Fruit fly (Drosophila melanogaster) whole organism, embryonic: ENCODE measurements around the gene PpD6.
A peak's percentile ranks its signal among the peaks of the same experiment; 100 is the strongest.

Experiments used
- Abd-B ChIP-seq: fragments of 200-800 bp; sonication (Bioruptor generic); optimal IDR thresholded peaks from 2 replicates; lab custom pipeline; 2018; ENCODE audit warnings: missing biosample characterization, mild to moderate bottlenecking, missing genetic modification characterization, moderate library complexity
- C15 ChIP-seq: fragments of 200-800 bp; sonication (Bioruptor generic); IDR thresholded peaks from 3 replicates; pipeline ENCODE4 v1.3.6; 2022; ENCODE audit warnings: missing biosample characterization, missing genetic modification characterization
- CG10654 ChIP-seq: fragments of 200-800 bp; sonication (Bioruptor generic); optimal IDR thresholded peaks from 2 replicates; lab custom pipeline; 2016; ENCODE audit warnings: missing biosample characterization, missing genetic modification characterization
- CG14710 ChIP-seq: fragments of 200-800 bp; sonication (Bioruptor generic); optimal IDR thresholded peaks from 3 replicates; lab custom pipeline; 2019; ENCODE audit warnings: missing biosample characterization, mild to moderate bottlenecking, missing genetic modification characterization, moderate library complexity
- CG1529 ChIP-seq: fragments of 200-800 bp; sonication (Bioruptor generic); optimal IDR thresholded peaks from 3 replicates; lab custom pipeline; 2018; ENCODE audit warnings: missing biosample characterization, missing genetic modification characterization
- CG1647 ChIP-seq: fragments of 200-800 bp; sonication (Bioruptor generic); optimal IDR thresholded peaks from 3 replicates; lab custom pipeline; 2016; ENCODE audit warnings: missing biosample characterization, missing genetic modification characterization
- CG16815 ChIP-seq: fragments of 200-800 bp; sonication (Bioruptor generic); optimal IDR thresholded peaks from 3 replicates; lab custom pipeline; 2017; ENCODE audit warnings: missing biosample characterization, mild to moderate bottlenecking, missing genetic modification characterization
- CG17328 ChIP-seq: fragments of 200-800 bp; sonication (Bioruptor generic); IDR thresholded peaks from 2 replicates; pipeline ENCODE4 v1.3.6; 2022; ENCODE audit warnings: missing biosample characterization, missing genetic modification characterization
- CG17568 ChIP-seq: fragments of 200-800 bp; sonication (Bioruptor generic); optimal IDR thresholded peaks from 2 replicates; lab custom pipeline; 2018; ENCODE audit warnings: missing biosample characterization, mild to moderate bottlenecking, missing genetic modification characterization, moderate library complexity
- CG1792 ChIP-seq: fragments of 200-800 bp; sonication (Bioruptor generic); optimal IDR thresholded peaks from 2 replicates; lab custom pipeline; 2016; ENCODE audit warnings: missing biosample characterization, missing genetic modification characterization
- CG1832 ChIP-seq: fragments of 200-800 bp; sonication (Bioruptor generic); optimal IDR thresholded peaks from 2 replicates; lab custom pipeline; 2017; ENCODE audit warnings: missing biosample characterization, mild to moderate bottlenecking, missing genetic modification characterization, inconsistent platforms
- CG18764 ChIP-seq: fragments of 200-800 bp; sonication (Bioruptor generic); optimal IDR thresholded peaks from 3 replicates; lab custom pipeline; 2016; ENCODE audit warnings: missing biosample characterization, missing genetic modification characterization
- CG2199 ChIP-seq: fragments of 200-800 bp; sonication (Bioruptor generic); IDR thresholded peaks from 3 replicates; pipeline ENCODE4 v1.3.6; 2022; ENCODE audit warnings: missing biosample characterization, missing genetic modification characterization
- CG4282 ChIP-seq: fragments of 200-800 bp; sonication (Bioruptor generic); optimal IDR thresholded peaks from 2 replicates; lab custom pipeline; 2016; ENCODE audit warnings: missing biosample characterization, missing genetic modification characterization
- CG4404 ChIP-seq: fragments of 200-800 bp; sonication (Bioruptor generic); IDR thresholded peaks from 2 replicates; pipeline ENCODE4 v1.3.6; 2022; ENCODE audit warnings: missing biosample characterization, missing genetic modification characterization
- CG6813 ChIP-seq: fragments of 200-800 bp; sonication (Bioruptor generic); optimal IDR thresholded peaks from 2 replicates; lab custom pipeline; 2017; ENCODE audit warnings: missing biosample characterization, missing genetic modification characterization, mild to moderate bottlenecking, moderate library complexity, missing genetic modification reagents
- Dbx ChIP-seq: fragments of 200-800 bp; sonication (Bioruptor generic); IDR thresholded peaks from 3 replicates; pipeline ENCODE4 v1.3.6; 2022; ENCODE audit warnings: missing biosample characterization, missing genetic modification characterization
- Doc2 ChIP-seq: fragments of 200-800 bp; sonication (Bioruptor generic); IDR thresholded peaks from 2 replicates; pipeline ENCODE4 v1.3.6; 2022; ENCODE audit warnings: missing biosample characterization, missing genetic modification characterization
- Drgx ChIP-seq: fragments of 200-800 bp; sonication (Bioruptor generic); IDR thresholded peaks from 2 replicates; pipeline ENCODE4 v1.3.6; 2022; ENCODE audit warnings: missing biosample characterization, missing genetic modification characterization
- Ets65A ChIP-seq: fragments of 200-800 bp; sonication (Bioruptor generic); peaks from one replicate; lab custom pipeline; 2016; ENCODE audit warnings: missing biosample characterization, missing genetic modification characterization
- H2.0 ChIP-seq: fragments of 200-800 bp; sonication (Bioruptor generic); IDR thresholded peaks from 2 replicates; pipeline ENCODE4 v1.3.6; 2022; ENCODE audit warnings: missing biosample characterization, missing genetic modification characterization
- Hmx ChIP-seq: fragments of 200-800 bp; sonication (Bioruptor generic); optimal IDR thresholded peaks from 2 replicates; lab custom pipeline; 2016; ENCODE audit warnings: missing biosample characterization, missing genetic modification characterization
- Lim3 ChIP-seq: fragments of 200-800 bp; sonication (Bioruptor generic); IDR thresholded peaks from 2 replicates; pipeline ENCODE4 v1.3.6; 2022; ENCODE audit warnings: missing biosample characterization, missing genetic modification characterization
- Med ChIP-seq: fragments of 200-800 bp; sonication (Bioruptor generic); peaks from one replicate; lab custom pipeline; 2016; ENCODE audit warnings: missing biosample characterization, missing genetic modification characterization, mild to moderate bottlenecking, inconsistent platforms, moderate library complexity
- Nf-YB ChIP-seq: fragments of 200-800 bp; sonication (Bioruptor generic); optimal IDR thresholded peaks from 3 replicates; lab custom pipeline; 2019; ENCODE audit warnings: missing biosample characterization, mild to moderate bottlenecking, missing genetic modification characterization, moderate library complexity
- NfI ChIP-seq: fragments of 200-800 bp; sonication (Bioruptor generic); optimal IDR thresholded peaks from 3 replicates; lab custom pipeline; 2018; ENCODE audit warnings: missing biosample characterization, mild to moderate bottlenecking, missing genetic modification characterization, moderate library complexity
- Oli ChIP-seq: fragments of 200-800 bp; sonication (Bioruptor generic); optimal IDR thresholded peaks from 2 replicates; lab custom pipeline; 2018; ENCODE audit warnings: missing biosample characterization, mild to moderate bottlenecking, missing genetic modification characterization, moderate library complexity
- Pdp1 ChIP-seq, 2 experiments: fragments of 200-800 bp; sonication (Bioruptor generic); optimal IDR thresholded peaks; 3 replicates each; lab custom pipeline; 2016; ENCODE audit warnings: missing biosample characterization in 2 of 2, missing genetic modification characterization in 2 of 2, mild to moderate bottlenecking in 1 of 2, moderate library complexity in 1 of 2
- Poxn ChIP-seq: fragments of 200-800 bp; sonication (Bioruptor generic); IDR thresholded peaks from 2 replicates; pipeline ENCODE4 v1.3.6; 2022; ENCODE audit warnings: missing biosample characterization, missing genetic modification characterization
- Sox100B ChIP-seq: fragments of 200-800 bp; sonication (Bioruptor generic); optimal IDR thresholded peaks from 3 replicates; lab custom pipeline; 2018; ENCODE audit warnings: missing biosample characterization, mild to moderate bottlenecking, missing genetic modification characterization
- Taf1 ChIP-seq: fragments of 200-800 bp; sonication (Bioruptor generic); IDR thresholded peaks from 2 replicates; pipeline ENCODE4 v1.3.6; 2022; ENCODE audit warnings: missing biosample characterization, missing genetic modification characterization
- amos ChIP-seq: fragments of 200-800 bp; sonication (Bioruptor generic); IDR thresholded peaks from 2 replicates; pipeline ENCODE4 v1.3.6; 2022; ENCODE audit warnings: missing biosample characterization, missing genetic modification characterization; ENCODE audit not compliant: partially characterized antibody
- bcd ChIP-seq: fragments of 200-800 bp; sonication (Bioruptor generic); optimal IDR thresholded peaks from 2 replicates; lab custom pipeline; 2017; ENCODE audit warnings: missing biosample characterization, mild to moderate bottlenecking, missing genetic modification characterization
- bsh ChIP-seq, 2 experiments: fragments of 200-800 bp; sonication (Bioruptor generic); optimal IDR thresholded peaks; 2 replicates each; lab custom pipeline; 2017 to 2018; ENCODE audit warnings: mild to moderate bottlenecking in 2 of 2, missing biosample characterization in 2 of 2, missing genetic modification characterization in 2 of 2, moderate library complexity in 1 of 2
- cas ChIP-seq: fragments of 200-800 bp; sonication (Bioruptor generic); IDR thresholded peaks from 2 replicates; pipeline ENCODE4 v1.3.6; 2022; ENCODE audit warnings: missing biosample characterization, missing genetic modification characterization
- chif ChIP-seq, 2 experiments: fragments of 200-800 bp; sonication (Bioruptor generic); optimal IDR thresholded peaks; 3 replicates each; lab custom pipeline; 2016; ENCODE audit warnings: missing biosample characterization in 2 of 2, missing genetic modification characterization in 2 of 2
- chn ChIP-seq: fragments of 200-800 bp; sonication (Bioruptor generic); optimal IDR thresholded peaks from 2 replicates; lab custom pipeline; 2016; ENCODE audit warnings: missing biosample characterization, missing genetic modification characterization
- dimm ChIP-seq: fragments of 200-800 bp; sonication (Bioruptor generic); IDR thresholded peaks from 2 replicates; pipeline ENCODE4 v1.3.6; 2022; ENCODE audit warnings: missing biosample characterization, missing genetic modification characterization
- eyg ChIP-seq: fragments of 200-800 bp; sonication (Bioruptor generic); optimal IDR thresholded peaks from 3 replicates; lab custom pipeline; 2016; ENCODE audit warnings: missing biosample characterization, missing genetic modification characterization
- gt ChIP-seq: fragments of 200-800 bp; sonication (Bioruptor generic); IDR thresholded peaks from 2 replicates; pipeline ENCODE4 v1.3.6; 2022; ENCODE audit warnings: missing biosample characterization, missing genetic modification characterization
- inv ChIP-seq: fragments of 200-800 bp; sonication (Bioruptor generic); IDR thresholded peaks from 2 replicates; pipeline ENCODE4 v1.3.6; 2022; ENCODE audit warnings: missing biosample characterization, missing genetic modification characterization; ENCODE audit not compliant: partially characterized antibody
- jigr1 ChIP-seq: fragments of 200-800 bp; sonication (Bioruptor generic); IDR thresholded peaks from 3 replicates; pipeline ENCODE4 v1.3.6; 2022; ENCODE audit warnings: missing biosample characterization, missing genetic modification characterization
- lab ChIP-seq: fragments of 200-800 bp; sonication (Bioruptor generic); optimal IDR thresholded peaks from 3 replicates; lab custom pipeline; 2017; ENCODE audit warnings: missing biosample characterization, missing genetic modification characterization, mild to moderate bottlenecking, moderate library complexity, missing genetic modification reagents
- mirr ChIP-seq: fragments of 200-800 bp; sonication (Bioruptor generic); optimal IDR thresholded peaks from 3 replicates; lab custom pipeline; 2018; ENCODE audit warnings: missing biosample characterization, mild to moderate bottlenecking, missing genetic modification characterization
- phol ChIP-seq: fragments of 200-800 bp; sonication (Bioruptor generic); optimal IDR thresholded peaks from 3 replicates; lab custom pipeline; 2018; ENCODE audit warnings: missing biosample characterization, mild to moderate bottlenecking, missing genetic modification characterization, moderate library complexity
- pita ChIP-seq: fragments of 200-800 bp; sonication (Bioruptor generic); optimal IDR thresholded peaks from 2 replicates; lab custom pipeline; 2017; ENCODE audit warnings: missing biosample characterization, mild to moderate bottlenecking, missing genetic modification characterization
- pzg ChIP-seq: fragments of 200-800 bp; sonication (Bioruptor generic); optimal IDR thresholded peaks from 3 replicates; lab custom pipeline; 2018; ENCODE audit warnings: missing biosample characterization, mild to moderate bottlenecking, missing genetic modification characterization, moderate library complexity
- seq ChIP-seq: fragments of 200-800 bp; sonication (Bioruptor generic); IDR thresholded peaks from 2 replicates; pipeline ENCODE4 v1.3.6; 2022; ENCODE audit warnings: missing biosample characterization, missing genetic modification characterization
- sisA ChIP-seq: fragments of 200-800 bp; sonication (Bioruptor generic); IDR thresholded peaks from 2 replicates; pipeline ENCODE4 v1.3.6; 2022; ENCODE audit warnings: missing biosample characterization, missing genetic modification characterization
- slou ChIP-seq: fragments of 200-800 bp; sonication (Bioruptor generic); optimal IDR thresholded peaks from 3 replicates; lab custom pipeline; 2016; ENCODE audit warnings: missing biosample characterization, missing genetic modification characterization

Gene PpD6

dm6 chr2L:3158260-3159072 lies 49.0 kb downstream of the PpD6 start (continued):
- TF ChIP-seq slou: no peak
- 0 out of 3 replicates have a peak, but pooled peaks have one; percentile 23 for TF ChIP-seq Dbx (GFP tag; lab: Robert Waterston, UW)
- no peak for TF ChIP-seq CG17568 (GFP tag; lab: Kevin White, UChicago)
- TF ChIP-seq CG10654 (GFP tag; lab: Kevin White, UChicago): no peak
- no peak for TF ChIP-seq gt (GFP tag; lab: Robert Waterston, UW)
- no peak for TF ChIP-seq Doc2 (GFP tag; lab: Robert Waterston, UW)
- TF ChIP-seq dimm: no peak
- TF ChIP-seq CG4404: no peak
- no peak for TF ChIP-seq CG1647 (GFP tag; lab: Kevin White, UChicago)
- TF ChIP-seq Abd-B (GFP tag; lab: Kevin White, UChicago): no peak
- TF ChIP-seq Sox100B (GFP tag; lab: Kevin White, UChicago): no peak
- peak; percentile 0 for TF ChIP-seq CG1792
- no peak for TF ChIP-seq bcd (GFP tag; lab: Kevin White, UChicago)
- TF ChIP-seq cas (GFP tag; lab: Robert Waterston, UW): no peak
- no peak for TF ChIP-seq chn (GFP tag; lab: Kevin White, UChicago)
- no peak for TF ChIP-seq CG17328
- no peak for TF ChIP-seq seq
- TF ChIP-seq Hmx: no peak
- TF ChIP-seq Oli (tag; lab: Kevin White, UChicago): no peak
- TF ChIP-seq CG18764 (GFP tag; lab: Kevin White, UChicago): no peak
- TF ChIP-seq Taf1 (GFP tag; lab: Robert Waterston, UW): no peak
- peak in 1 of 2 experiments; percentile 36 for TF ChIP-seq bsh (GFP tag; optimal IDR thresholded peaks at IDR 0.05; lab: Kevin White, UChicago)
- peak; percentile 20 for TF ChIP-seq Nf-YB (GFP tag; lab: Kevin White, UChicago)
- no peak for TF ChIP-seq mirr
- TF ChIP-seq eyg (GFP tag; lab: Kevin White, UChicago): no peak
- no peak for TF ChIP-seq CG1832 (GFP tag; lab: Kevin White, UChicago)
- no peak for TF ChIP-seq pita (GFP tag; lab: Kevin White, UChicago)
- peak; percentile 19; the same call in 1 of the 2 replicates for TF ChIP-seq Drgx (GFP tag; lab: Robert Waterston, UW)
- no peak for TF ChIP-seq jigr1
- TF ChIP-seq NfI (GFP tag; lab: Kevin White, UChicago): peak; percentile 2
- TF ChIP-seq sisA (GFP tag; lab: Robert Waterston, UW): no peak
- no peak for TF ChIP-seq CG1529 (GFP tag; lab: Kevin White, UChicago)
- TF ChIP-seq CG16815: no peak
- TF ChIP-seq CG2199 (GFP tag; lab: Robert Waterston, UW): peak; percentile 96
- TF ChIP-seq CG14710 (tag; lab: Kevin White, UChicago): peak; percentile 45
- no peak for TF ChIP-seq chif (GFP tag; optimal IDR thresholded peaks at IDR 0.05; lab: Kevin White, UChicago)
- TF ChIP-seq CG4282 (GFP tag; lab: Kevin White, UChicago): no peak
- TF ChIP-seq amos (GFP tag; lab: Robert Waterston, UW): peak; percentile 33; the same call in 1 of the 2 replicates
- TF ChIP-seq CG6813 (GFP tag; lab: Kevin White, UChicago): peak; percentile 5
- TF ChIP-seq Ets65A: peak; percentile 54
- peak; percentile 84 for TF ChIP-seq Med (GFP tag; lab: Kevin White, UChicago)
- TF ChIP-seq Lim3 (GFP tag; lab: Robert Waterston, UW): no peak
- TF ChIP-seq inv (GFP tag; lab: Robert Waterston, UW): peak; percentile 22; the same call in 1 of the 2 replicates
- peak; percentile 9 for TF ChIP-seq phol
- peak; percentile 42; the same call in 1 of the 2 replicates for TF ChIP-seq H2.0
- TF ChIP-seq pzg (GFP tag; lab: Kevin White, UChicago): no peak
- peak in 1 of 2 experiments; percentile 23 for TF ChIP-seq Pdp1 (GFP tag; optimal IDR thresholded peaks at IDR 0.05; lab: Kevin White, UChicago)
- TF ChIP-seq lab (GFP tag; lab: Kevin White, UChicago): peak; percentile 55
- TF ChIP-seq Poxn (GFP tag; lab: Robert Waterston, UW): no peak
- TF ChIP-seq C15 (GFP tag; lab: Robert Waterston, UW): no peak
